Worm (Caenorhabditis elegans) whole organism, young adult: Measurements from ENCODE around the gene ZK546.4.

Source experiments
- B0336.3 ChIP-seq: fragments of 200-800 bp; sonication (Bioruptor generic); IDR thresholded peaks from 2 replicates; pipeline ENCODE4 v1.3.6; 2022; ENCODE audit warnings: missing genetic modification characterization, missing compliant biosample characterization
- F33H1.4 ChIP-seq: fragments of 200-800 bp; sonication (Bioruptor generic); IDR thresholded peaks from 2 replicates; pipeline ENCODE4 v1.3.6; 2022; ENCODE audit warnings: missing genetic modification reagents, missing genetic modification characterization, missing compliant biosample characterization
- Y53F4B.3 ChIP-seq: fragments of 200-800 bp; sonication (Bioruptor generic); IDR thresholded peaks from 2 replicates; pipeline ENCODE4 v1.3.6; 2022; ENCODE audit warnings: missing genetic modification reagents, missing genetic modification characterization, missing compliant biosample characterization
- akir-1 ChIP-seq: fragments of 200-800 bp; sonication (Bioruptor generic); optimal IDR thresholded peaks from 2 replicates; lab custom pipeline; 2018; ENCODE audit warnings: mild to moderate bottlenecking, missing genetic modification characterization, moderate library complexity, missing compliant biosample characterization
- ama-1 ChIP-seq, 3 experiments: fragments of 150-350 bp in 1 of 3; sonication (generic microtip) in 2 of 3; optimal IDR thresholded peaks; 2 replicates each; lab custom pipeline; 2014 to 2018; ENCODE audit warnings: missing biosample characterization in 2 of 3, missing genetic modification characterization in 2 of 3, missing genetic modification reagents in 2 of 3
- atf-7 ChIP-seq: sonication (generic microtip); optimal IDR thresholded peaks from 2 replicates; lab custom pipeline; 2017; ENCODE audit warnings: mild to moderate bottlenecking, missing genetic modification characterization, missing compliant biosample characterization
- cebp-1 ChIP-seq, 2 experiments: fragments of 200-800 bp in 1 of 2; sonication (Bioruptor generic) in 1 of 2; sonication (generic microtip) in 1 of 2; IDR thresholded peaks in 1 of 2; optimal IDR thresholded peaks in 1 of 2; 2 replicates each; pipeline versions ENCODE4 v1.3.6 to Lab custom; 2017 to 2022; ENCODE audit warnings: missing compliant biosample characterization in 2 of 2, missing genetic modification characterization in 2 of 2, mild to moderate bottlenecking in 1 of 2, missing genetic modification reagents in 1 of 2, moderate library complexity in 1 of 2
- ceh-27 ChIP-seq: fragments of 200-800 bp; sonication (Bioruptor generic); optimal IDR thresholded peaks from 2 replicates; lab custom pipeline; 2018; ENCODE audit warnings: mild to moderate bottlenecking, missing genetic modification characterization, moderate library complexity, missing compliant biosample characterization
- lin-35 ChIP-seq, 3 experiments: fragments of 150-350 bp in 2 of 3; sonication (generic microtip) in 1 of 3; optimal IDR thresholded peaks; 2 replicates each; lab custom pipeline; 2014 to 2018; ENCODE audit warnings: missing biosample characterization in 3 of 3, missing genetic modification characterization in 3 of 3, missing genetic modification reagents in 3 of 3
- nhr-90 ChIP-seq: sonication (generic microtip); optimal IDR thresholded peaks from 2 replicates; lab custom pipeline; 2016; ENCODE audit warnings: missing genotype, mild to moderate bottlenecking, missing genetic modification characterization, missing compliant biosample characterization
- pha-4 ChIP-seq: fragments of 150-350 bp; sonication (generic microtip); optimal IDR thresholded peaks from 2 replicates; lab custom pipeline; 2014; ENCODE audit warnings: missing biosample characterization, missing genetic modification reagents, missing genetic modification characterization
- snpc-4 ChIP-seq, 5 experiments: fragments of 150-350 bp in 1 of 5; sonication (generic microtip) in 4 of 5; optimal IDR thresholded peaks; 2 replicates each; lab custom pipeline; 2014 to 2018; ENCODE audit warnings: missing genetic modification characterization in 5 of 5, missing biosample characterization in 3 of 5, antibody characterized with exemption in 2 of 5, mild to moderate bottlenecking in 2 of 5, missing compliant biosample characterization in 2 of 5, missing genotype in 2 of 5, moderate library complexity in 2 of 5, missing genetic modification reagents in 1 of 5
- unc-62 ChIP-seq: fragments of 150-350 bp; optimal IDR thresholded peaks from 2 replicates; lab custom pipeline; 2014; ENCODE audit warnings: missing biosample characterization, missing genetic modification reagents, missing genetic modification characterization

- TF ChIP-seq pha-4 (tag; lab: Kevin White, UChicago): no peak
- TF ChIP-seq lin-35 (GFP tag; optimal IDR thresholded peaks at IDR 0.05; lab: Kevin White, UChicago): no peak
- TF ChIP-seq ceh-27 (GFP tag; lab: Kevin White, UChicago): no peak
- TF ChIP-seq cebp-1 (GFP tag; IDR thresholded peaks at IDR 0.05; lab: Robert Waterston, UW): no peak
- TF ChIP-seq cebp-1 (tag; optimal IDR thresholded peaks at IDR 0.05; lab: Kevin White, UChicago): peak; percentile 24
- no peak for TF ChIP-seq unc-62
- TF ChIP-seq akir-1 (GFP tag; lab: Kevin White, UChicago): no peak
- TF ChIP-seq F33H1.4 (GFP tag; lab: Robert Waterston, UW): peak; percentile 52; the same call in 1 of the 2 replicates
- no peak for TF ChIP-seq atf-7
- no peak for TF ChIP-seq snpc-4 (GFP tag; optimal IDR thresholded peaks at IDR 0.05; lab: Kevin White, UChicago)
- no peak for TF ChIP-seq snpc-4 (tag; optimal IDR thresholded peaks at IDR 0.05; lab: Kevin White, UChicago)
- TF ChIP-seq ama-1 (optimal IDR thresholded peaks at IDR 0.05; lab: Kevin White, UChicago): no peak
- TF ChIP-seq ama-1 (GFP tag; optimal IDR thresholded peaks at IDR 0.05; lab: Kevin White, UChicago): no peak
- no peak for TF ChIP-seq Y53F4B.3
- TF ChIP-seq nhr-90 (tag; lab: Kevin White, UChicago): no peak
- TF ChIP-seq B0336.3: no peak
Measured at ce11 chrII:4888527-4889487, 49.0 kb upstream of the ZK546.4 start, which contains the start of gene pgm-1.
